Worm (Caenorhabditis elegans) whole organism, late embryonic: ENCODE results near the gene pqn-31.

Source experiments
- K02D7.2 ChIP-seq: sonication (generic microtip); optimal IDR thresholded peaks from 2 replicates; lab custom pipeline; 2017; ENCODE audit warnings: mild to moderate bottlenecking, missing genetic modification characterization, missing compliant biosample characterization
- Y22D7AL.16 ChIP-seq: sonication (generic microtip); optimal IDR thresholded peaks from 2 replicates; lab custom pipeline; 2016; ENCODE audit warnings: missing genetic modification characterization, missing compliant biosample characterization
- ama-1 ChIP-seq: fragments of 150-350 bp; optimal IDR thresholded peaks from 2 replicates; lab custom pipeline; 2014
- ceh-14 ChIP-seq: sonication (generic microtip); optimal IDR thresholded peaks from 2 replicates; lab custom pipeline; 2016; ENCODE audit warnings: missing genotype, missing genetic modification characterization, missing compliant biosample characterization
- ceh-22 ChIP-seq: sonication (generic microtip); optimal IDR thresholded peaks from 2 replicates; lab custom pipeline; 2017; ENCODE audit warnings: missing biosample characterization, missing genetic modification characterization
- ceh-24 ChIP-seq: sonication (generic microtip); optimal IDR thresholded peaks from 2 replicates; lab custom pipeline; 2016; ENCODE audit warnings: mild to moderate bottlenecking, missing genetic modification characterization, missing compliant biosample characterization
- ceh-30 ChIP-seq: fragments of 150-350 bp; optimal IDR thresholded peaks from 2 replicates; lab custom pipeline; 2014; ENCODE audit warnings: missing biosample characterization, missing genetic modification characterization
- ceh-31 ChIP-seq: sonication (generic microtip); optimal IDR thresholded peaks from 2 replicates; lab custom pipeline; 2016; ENCODE audit warnings: missing genetic modification characterization, missing compliant biosample characterization
- ceh-34 ChIP-seq: sonication (generic microtip); optimal IDR thresholded peaks from 2 replicates; lab custom pipeline; 2016; ENCODE audit warnings: mild to moderate bottlenecking, missing genetic modification characterization, missing compliant biosample characterization
- ceh-6 ChIP-seq: fragments of 200-800 bp; sonication (Bioruptor generic); optimal IDR thresholded peaks from 2 replicates; lab custom pipeline; 2018; ENCODE audit warnings: mild to moderate bottlenecking, missing genetic modification characterization, missing compliant biosample characterization
- ceh-9 ChIP-seq: sonication (generic microtip); optimal IDR thresholded peaks from 2 replicates; lab custom pipeline; 2016; ENCODE audit warnings: mild to moderate bottlenecking, missing genetic modification characterization, inconsistent platforms, missing compliant biosample characterization
- che-1 ChIP-seq: sonication (generic microtip); optimal IDR thresholded peaks from 2 replicates; lab custom pipeline; 2016; ENCODE audit warnings: mild to moderate bottlenecking, missing genetic modification characterization, missing compliant biosample characterization
- dve-1 ChIP-seq: sonication (generic microtip); optimal IDR thresholded peaks from 2 replicates; lab custom pipeline; 2017; ENCODE audit warnings: antibody characterized with exemption, mild to moderate bottlenecking, missing genetic modification characterization, missing compliant biosample characterization
- ets-4 ChIP-seq: sonication (generic microtip); optimal IDR thresholded peaks from 2 replicates; lab custom pipeline; 2016; ENCODE audit warnings: missing genetic modification characterization, missing compliant biosample characterization
- eyg-1 ChIP-seq: sonication (generic microtip); optimal IDR thresholded peaks from 2 replicates; lab custom pipeline; 2016; ENCODE audit warnings: missing genotype, missing genetic modification characterization, missing compliant biosample characterization
- fax-1 ChIP-seq: sonication (generic microtip); optimal IDR thresholded peaks from 2 replicates; lab custom pipeline; 2016; ENCODE audit warnings: missing genotype, missing genetic modification characterization, missing compliant biosample characterization
- fkh-10 ChIP-seq: fragments of 150-350 bp; optimal IDR thresholded peaks from 2 replicates; lab custom pipeline; 2014; ENCODE audit warnings: missing biosample characterization, missing genetic modification reagents, missing genetic modification characterization
- gmeb-2 ChIP-seq: sonication (generic microtip); optimal IDR thresholded peaks from 2 replicates; lab custom pipeline; 2016; ENCODE audit warnings: missing genetic modification characterization, inconsistent platforms, missing compliant biosample characterization
- hlh-15 ChIP-seq: sonication (generic microtip); optimal IDR thresholded peaks from 2 replicates; lab custom pipeline; 2016; ENCODE audit warnings: missing genetic modification characterization, missing compliant biosample characterization
- hlh-30 ChIP-seq: sonication (generic microtip); optimal IDR thresholded peaks from 2 replicates; lab custom pipeline; 2017; ENCODE audit warnings: antibody characterized with exemption, missing genetic modification characterization, missing compliant biosample characterization; ENCODE audit not compliant: insufficient read depth
- hlh-6 ChIP-seq: sonication (generic microtip); optimal IDR thresholded peaks from 2 replicates; lab custom pipeline; 2016; ENCODE audit warnings: missing genotype, missing genetic modification characterization, missing compliant biosample characterization
- hlh-8 ChIP-seq: sonication (generic microtip); optimal IDR thresholded peaks from 2 replicates; lab custom pipeline; 2016; ENCODE audit warnings: missing genotype, missing genetic modification characterization, missing compliant biosample characterization
- madf-2 ChIP-seq: sonication (generic microtip); optimal IDR thresholded peaks from 2 replicates; lab custom pipeline; 2017; ENCODE audit warnings: missing genetic modification characterization, missing compliant biosample characterization
- mec-3 ChIP-seq: sonication (generic microtip); optimal IDR thresholded peaks from 2 replicates; lab custom pipeline; 2016; ENCODE audit warnings: borderline replicate concordance, missing genetic modification characterization, missing compliant biosample characterization
- nhr-11 ChIP-seq: fragments of 150-350 bp; optimal IDR thresholded peaks from 2 replicates; lab custom pipeline; 2014; ENCODE audit warnings: missing biosample characterization, missing genetic modification characterization
- npax-4 ChIP-seq: sonication (generic microtip); optimal IDR thresholded peaks from 2 replicates; lab custom pipeline; 2016; ENCODE audit warnings: missing genetic modification characterization, missing compliant biosample characterization
- odd-2 ChIP-seq: sonication (generic microtip); optimal IDR thresholded peaks from 2 replicates; lab custom pipeline; 2017; ENCODE audit warnings: antibody characterized with exemption, mild to moderate bottlenecking, missing genetic modification characterization, missing compliant biosample characterization
- pha-2 ChIP-seq: sonication (generic microtip); optimal IDR thresholded peaks from 2 replicates; lab custom pipeline; 2017; ENCODE audit warnings: mild to moderate bottlenecking, missing genetic modification characterization, missing compliant biosample characterization
- ref-2 ChIP-seq: sonication (generic microtip); optimal IDR thresholded peaks from 2 replicates; lab custom pipeline; 2016; ENCODE audit warnings: missing genetic modification characterization, missing compliant biosample characterization
- rnt-1 ChIP-seq: sonication (generic microtip); optimal IDR thresholded peaks from 2 replicates; lab custom pipeline; 2016; ENCODE audit warnings: missing genetic modification characterization, missing compliant biosample characterization
- sdc-2 ChIP-seq: sonication (generic microtip); optimal IDR thresholded peaks from 2 replicates; lab custom pipeline; 2016; ENCODE audit warnings: missing genotype, missing genetic modification characterization, missing compliant biosample characterization
- sox-4 ChIP-seq: sonication (generic microtip); optimal IDR thresholded peaks from 2 replicates; lab custom pipeline; 2017; ENCODE audit warnings: mild to moderate bottlenecking, missing genetic modification characterization, inconsistent platforms, missing compliant biosample characterization
- syd-9 ChIP-seq: sonication (generic microtip); optimal IDR thresholded peaks from 2 replicates; lab custom pipeline; 2016; ENCODE audit warnings: mild to moderate bottlenecking, missing genetic modification characterization, moderate library complexity, missing compliant biosample characterization
- tbx-2 ChIP-seq: sonication (generic microtip); optimal IDR thresholded peaks from 2 replicates; lab custom pipeline; 2016; ENCODE audit warnings: missing genetic modification characterization, missing compliant biosample characterization
- tbx-7 ChIP-seq: sonication (generic microtip); optimal IDR thresholded peaks from 2 replicates; lab custom pipeline; 2016; ENCODE audit warnings: missing genotype, missing genetic modification characterization, missing compliant biosample characterization
- ttx-3 ChIP-seq: sonication (generic microtip); optimal IDR thresholded peaks from 2 replicates; lab custom pipeline; 2016; ENCODE audit warnings: missing genetic modification reagents, missing genetic modification characterization, missing compliant biosample characterization
- unc-42 ChIP-seq: sonication (generic microtip); optimal IDR thresholded peaks from 2 replicates; lab custom pipeline; 2016; ENCODE audit warnings: missing genotype, missing genetic modification characterization, missing compliant biosample characterization
- unc-55 ChIP-seq: sonication (generic microtip); optimal IDR thresholded peaks from 2 replicates; lab custom pipeline; 2017; ENCODE audit warnings: missing biosample characterization, missing genetic modification reagents, missing genetic modification characterization
- zip-5 ChIP-seq: sonication (generic microtip); optimal IDR thresholded peaks from 2 replicates; lab custom pipeline; 2016; ENCODE audit warnings: missing genetic modification characterization, missing compliant biosample characterization
- ztf-16 ChIP-seq: sonication (generic microtip); optimal IDR thresholded peaks from 2 replicates; lab custom pipeline; 2017; ENCODE audit warnings: missing genetic modification characterization, missing compliant biosample characterization

The pqn-31 gene

ce11 chrV:9088758-9089157 is 20.6 kb upstream of the pqn-31 start (continued):
- no peak for TF ChIP-seq hlh-6 (tag; lab: Kevin White, UChicago)
- TF ChIP-seq nhr-11 (tag; lab: Kevin White, UChicago), result no peak
- no peak for TF ChIP-seq mec-3 (tag; lab: Kevin White, UChicago)
- peak; percentile 69 for TF ChIP-seq ama-1
- TF ChIP-seq npax-4 (tag; lab: Kevin White, UChicago), result no peak
- TF ChIP-seq che-1, result no peak
- TF ChIP-seq ceh-9 (tag; lab: Kevin White, UChicago), result no peak

DNA sequence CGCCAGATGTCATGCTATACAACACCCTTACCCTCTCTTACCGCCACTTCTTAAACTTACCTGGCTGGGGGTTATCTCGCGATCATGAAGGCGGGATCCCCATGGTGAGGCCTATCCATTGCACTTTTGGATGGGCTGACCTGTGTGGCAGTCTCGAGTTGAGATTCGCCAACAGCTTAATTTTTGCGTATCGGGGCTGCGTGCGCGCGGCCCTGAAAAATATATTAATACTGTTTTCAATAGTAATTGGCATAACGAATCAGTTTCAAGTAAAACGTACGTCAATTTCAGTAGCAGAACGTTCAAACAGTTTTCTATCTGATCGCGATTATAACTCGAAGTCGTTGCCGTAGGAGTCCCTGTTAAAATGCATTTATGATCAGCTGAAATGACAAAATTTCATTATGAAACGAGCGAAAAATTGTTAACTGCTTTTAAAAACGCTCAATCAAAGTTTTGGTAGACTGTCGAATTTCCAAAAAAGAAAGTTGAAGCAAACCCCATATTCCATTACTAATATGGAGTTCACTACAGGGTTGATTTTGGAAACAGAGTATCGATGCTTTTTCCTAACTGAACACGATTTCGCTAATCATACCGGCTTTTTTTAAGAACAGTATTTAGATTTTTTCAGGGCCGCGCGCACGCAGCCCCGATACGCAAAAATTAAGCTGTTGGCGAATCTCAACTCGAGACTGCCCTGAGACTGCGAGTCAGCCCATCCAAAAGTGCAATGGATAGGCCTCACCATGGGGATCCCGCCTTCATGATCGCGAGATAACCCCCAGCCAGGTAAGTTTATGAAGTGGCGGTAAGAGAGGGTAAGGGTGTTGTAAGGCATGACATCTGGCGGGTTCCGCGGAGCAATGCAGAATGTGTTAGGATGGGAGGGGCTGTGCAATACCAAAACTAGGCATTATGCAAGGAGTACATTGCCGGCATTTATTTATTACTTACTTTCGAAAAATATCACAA is 18.3 kb upstream of the pqn-31 start:
- peak; percentile 35 for TF ChIP-seq ceh-30

ce11 chrV:9092209-9092608 is 17.2 kb upstream of the pqn-31 start, which contains the start of gene T27E4.1:
Gene T27E4.1, plus strand, starts transcription at chrV:9092345.
- TF ChIP-seq ztf-16 (tag; lab: Kevin White, UChicago), result no peak

DNA sequence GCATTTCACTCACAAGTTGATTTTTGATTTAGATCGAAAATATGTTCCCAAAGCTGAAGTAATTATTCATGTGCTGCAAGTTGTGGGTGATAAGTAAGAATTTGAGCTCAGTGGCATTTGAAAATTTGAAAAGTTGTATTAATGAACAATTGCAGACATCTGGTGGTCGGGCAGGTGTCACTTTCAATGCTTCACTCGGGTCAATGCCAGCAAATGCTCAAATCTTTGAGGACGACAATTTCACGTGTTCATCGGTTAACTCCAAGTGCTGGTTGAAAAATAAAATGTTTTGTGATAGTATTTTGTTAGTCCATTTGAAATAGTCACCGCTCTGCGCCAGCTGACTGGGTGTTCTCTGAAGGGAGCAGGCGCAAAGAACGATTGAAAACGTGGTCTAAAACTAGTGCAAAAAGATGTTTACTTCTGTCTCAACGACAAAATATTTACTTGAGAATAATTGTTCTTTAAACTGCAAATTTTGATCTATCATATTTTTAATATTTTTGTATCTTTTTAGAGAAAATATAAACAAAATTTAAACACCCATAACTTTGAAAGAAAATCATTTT is 15.2 kb upstream of the pqn-31 start:
- TF ChIP-seq hlh-15 (tag; lab: Kevin White, UChicago) (no peak), unc-42 (no peak), madf-2 (tag; lab: Kevin White, UChicago) (no peak), tbx-7 (tag; lab: Kevin White, UChicago) (no peak), K02D7.2 (tag; lab: Kevin White, UChicago) (no peak), Y22D7AL.16 (tag; lab: Kevin White, UChicago) (no peak), fkh-10 (no peak), gmeb-2 (tag; lab: Kevin White, UChicago) (no peak), ets-4 (tag; lab: Kevin White, UChicago) (no peak), fax-1 (tag; lab: Kevin White, UChicago) (no peak), rnt-1 (tag; lab: Kevin White, UChicago) (no peak), sdc-2 (tag; lab: Kevin White, UChicago) (no peak), npax-4 (tag; lab: Kevin White, UChicago) (no peak), ceh-6 (GFP tag; lab: Kevin White, UChicago) (no peak), sox-4 (tag; lab: Kevin White, UChicago) (no peak), hlh-30 (tag; lab: Kevin White, UChicago) (no peak), ceh-14 (no peak), odd-2 (tag; lab: Kevin White, UChicago) (no peak)

- TF ChIP-seq dve-1 (tag; lab: Kevin White, UChicago) (no peak), eyg-1 (tag; lab: Kevin White, UChicago) (no peak), ttx-3 (tag; lab: Kevin White, UChicago) (no peak), npax-4 (tag; lab: Kevin White, UChicago) (no peak), ceh-30 (no peak), ceh-9 (tag; lab: Kevin White, UChicago) (no peak)
Observed at ce11 chrV:9094976-9095375, 14.4 kb upstream of the pqn-31 start.

DNA sequence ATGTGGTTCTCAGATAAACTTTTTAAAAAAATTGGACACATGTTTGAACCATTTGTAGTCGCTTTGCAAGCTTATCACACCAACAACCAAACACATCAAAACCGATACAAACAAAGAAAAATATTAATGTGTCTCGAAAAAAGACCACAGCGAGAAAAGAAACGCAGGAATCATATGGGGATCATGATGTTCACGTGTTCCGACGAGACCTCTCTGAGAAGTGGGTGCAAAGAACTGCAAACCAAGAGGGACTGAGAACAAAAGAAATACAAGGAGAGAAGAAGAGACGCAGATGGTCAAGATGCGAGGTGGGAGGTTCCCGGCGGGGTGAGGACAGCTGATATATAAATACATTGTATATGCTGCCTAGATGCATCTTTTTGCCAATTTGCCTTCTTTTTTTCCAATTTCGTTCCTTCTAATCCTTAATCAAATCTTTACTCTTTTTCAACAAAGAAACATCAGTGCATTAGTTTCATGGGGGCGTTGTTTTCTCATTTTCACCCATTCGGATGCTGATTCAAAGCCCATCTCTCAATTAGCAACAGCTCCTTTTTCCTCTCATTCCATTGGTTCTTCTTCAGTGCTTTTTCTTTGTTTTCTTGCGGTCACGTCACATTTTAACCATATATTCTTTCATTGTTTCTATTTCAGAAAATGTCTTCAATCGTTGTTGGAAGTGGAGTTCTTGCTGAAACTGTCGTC is 13.6 kb upstream of the pqn-31 start, which contains the start of gene F21C10.10:
F21C10.10 (plus strand) TSS at position 655 of the 705 bp plus-strand sequence.
- TF ChIP-seq hlh-8 (peak; percentile 46), eyg-1 (tag; lab: Kevin White, UChicago) (no peak), zip-5 (tag; lab: Kevin White, UChicago) (no peak), unc-55 (peak; percentile 84), ceh-31 (peak; percentile 41), ceh-34 (tag; lab: Kevin White, UChicago) (peak; percentile 34), rnt-1 (tag; lab: Kevin White, UChicago) (peak; percentile 66), ceh-24 (no peak), pha-2 (tag; lab: Kevin White, UChicago) (no peak), hlh-6 (tag; lab: Kevin White, UChicago) (no peak), K02D7.2 (tag; lab: Kevin White, UChicago) (no peak), ceh-22 (tag; lab: Kevin White, UChicago) (no peak), hlh-30 (tag; lab: Kevin White, UChicago) (peak; percentile 93), syd-9 (tag; lab: Kevin White, UChicago) (peak; percentile 15), ref-2 (tag; lab: Kevin White, UChicago) (peak; percentile 74), tbx-2 (tag; lab: Kevin White, UChicago) (peak; percentile 85)
